Worm (Caenorhabditis elegans): ENCODE results near the gene mel-32.

DNA sequence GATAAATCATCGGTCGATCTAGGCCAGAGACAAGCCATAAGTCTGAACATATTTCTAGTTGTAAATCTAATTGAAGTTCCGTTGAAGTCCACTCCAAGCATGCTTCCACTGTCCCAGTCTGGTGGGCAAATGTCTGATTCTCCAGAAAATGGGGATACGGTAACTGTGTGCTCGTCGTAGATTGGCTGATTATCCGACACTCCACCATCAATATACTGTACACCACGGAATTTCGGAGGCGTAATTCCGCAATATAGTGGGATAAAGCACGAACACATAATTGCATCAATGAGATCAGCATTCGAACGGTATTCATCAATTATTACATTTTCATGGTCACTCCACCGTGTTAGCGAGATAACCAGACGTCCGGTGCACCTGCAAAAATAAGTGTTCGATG is 24.5 kb downstream of the mel-32 start:
- TF ChIP-seq ama-1 (optimal IDR thresholded peaks at IDR 0.05) (no peak), nhr-237 (tag; optimal IDR thresholded peaks at IDR 0.05) (no peak), aha-1 (tag; optimal IDR thresholded peaks at IDR 0.05) (no peak), fos-1 (tag; optimal IDR thresholded peaks at IDR 0.05) (no peak), fkh-8 (tag; optimal IDR thresholded peaks at IDR 0.05) (no peak), sptf-1 (tag; optimal IDR thresholded peaks at IDR 0.05) (no peak), aly-2 (tag; optimal IDR thresholded peaks at IDR 0.05) (no peak), sox-4 (tag; optimal IDR thresholded peaks at IDR 0.05) (no peak), nhr-19 (GFP tag; conservative IDR thresholded peaks at IDR 0.05) (no peak)

All from whole organism, L1 larva.